Worm (Caenorhabditis elegans): ENCODE data around the gene skr-19.

Gene skr-19

DNA sequence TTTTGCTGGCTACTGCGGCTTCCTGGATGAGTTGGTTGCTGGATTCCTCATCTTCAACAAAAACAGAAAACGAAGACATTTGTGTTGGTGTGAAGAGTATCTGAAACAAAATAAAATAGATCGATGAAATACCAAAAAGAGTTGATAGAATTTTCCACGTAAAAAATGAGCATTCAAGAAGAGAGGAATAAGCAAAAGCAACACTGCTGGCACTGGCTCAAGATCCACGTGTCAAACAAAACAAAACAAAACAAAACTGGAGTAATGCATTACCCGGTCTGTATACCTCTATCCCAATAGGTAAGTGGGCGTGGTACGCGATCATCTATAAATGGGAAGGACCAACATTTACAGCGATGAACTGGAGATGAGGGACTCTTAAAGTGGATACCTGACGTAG is 10.4 kb upstream of the skr-19 start, which contains the start of gene K08H2.2:
K08H2.2 (minus strand) TSS at position 101 of the 400 bp plus-strand sequence.
- TF ChIP-seq unc-3 (GFP tag; conservative IDR thresholded peaks at IDR 0.05) = no peak
- no peak for TF ChIP-seq unc-3 (tag; optimal IDR thresholded peaks at IDR 0.05)

ce11 chrX:13232259-13232658 is 7.8 kb upstream of the skr-19 start, which contains the start of gene bgnt-1.5:
Gene bgnt-1.5, minus strand, starts transcription at chrX:13232359.
- TF ChIP-seq lin-11 (tag; optimal IDR thresholded peaks at IDR 0.05) (no peak), pha-4 (tag; optimal IDR thresholded peaks at IDR 0.05) (no peak), hlh-30 (tag; optimal IDR thresholded peaks at IDR 0.05; ENCODE audit: insufficient read depth) (no peak), ceh-22 (tag; optimal IDR thresholded peaks at IDR 0.05) (no peak), F13H6.1 (tag; optimal IDR thresholded peaks at IDR 0.05) (no peak), ceh-19 (GFP tag; optimal IDR thresholded peaks at IDR 0.05) (no peak), C38D4.7 (GFP tag; optimal IDR thresholded peaks at IDR 0.05) (no peak), ceh-31 (tag; optimal IDR thresholded peaks at IDR 0.05) (no peak), npax-4 (tag; optimal IDR thresholded peaks at IDR 0.05) (no peak), ceh-18 (tag; optimal IDR thresholded peaks at IDR 0.05) (no peak), ref-2 (tag; optimal IDR thresholded peaks at IDR 0.05) (no peak), unc-3 (GFP tag; conservative IDR thresholded peaks at IDR 0.05) (no peak), unc-3 (tag; optimal IDR thresholded peaks at IDR 0.05) (no peak), hlh-6 (tag; optimal IDR thresholded peaks at IDR 0.05) (no peak)

DNA sequence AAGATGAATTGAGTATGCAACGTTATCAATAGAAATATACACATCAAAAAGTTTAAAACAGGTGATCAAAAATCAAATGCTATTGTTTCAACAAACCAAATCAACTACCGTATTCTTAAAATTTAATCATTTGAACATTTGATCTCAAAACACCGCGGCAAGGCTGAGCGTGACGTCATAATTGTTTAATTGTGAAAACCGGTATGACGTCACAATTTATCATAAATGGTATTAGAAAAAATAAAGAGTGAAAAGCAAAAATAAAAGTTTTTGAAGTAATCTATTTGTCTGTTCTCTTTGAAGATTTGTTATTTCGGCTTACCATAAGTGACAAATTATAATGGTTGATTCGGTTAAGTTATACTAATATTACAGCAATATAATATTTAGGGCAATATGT is 3.3 kb upstream of the skr-19 start:
- TF ChIP-seq ceh-22 (tag; optimal IDR thresholded peaks at IDR 0.05) = no peak
- no peak for TF ChIP-seq sox-4 (tag; optimal IDR thresholded peaks at IDR 0.05)
- no peak for TF ChIP-seq ceh-45 (GFP tag; IDR thresholded peaks at IDR 0.05)
- TF ChIP-seq ets-4 (tag; optimal IDR thresholded peaks at IDR 0.05) = no peak
- TF ChIP-seq K09A11.1 (tag; optimal IDR thresholded peaks at IDR 0.05; ENCODE audit: insufficient read depth) = no peak
- no peak for TF ChIP-seq nfya-1 (tag; optimal IDR thresholded peaks at IDR 0.05)
- no peak for TF ChIP-seq sdc-2 (tag; optimal IDR thresholded peaks at IDR 0.05)
- no peak for TF ChIP-seq unc-42 (tag; optimal IDR thresholded peaks at IDR 0.05)
- no peak for TF ChIP-seq pqm-1 (tag; optimal IDR thresholded peaks at IDR 0.05)
- no peak for TF ChIP-seq lim-6 (tag; optimal IDR thresholded peaks at IDR 0.05)
- TF ChIP-seq hlh-13 (GFP tag; optimal IDR thresholded peaks at IDR 0.05) = no peak
- TF ChIP-seq F13H6.1 (tag; optimal IDR thresholded peaks at IDR 0.05) = no peak
- TF ChIP-seq zip-5 (tag; optimal IDR thresholded peaks at IDR 0.05) = no peak

- no peak for TF ChIP-seq hlh-30 (tag; optimal IDR thresholded peaks at IDR 0.05; ENCODE audit: insufficient read depth)
- TF ChIP-seq lim-6 (tag; optimal IDR thresholded peaks at IDR 0.05) = no peak
- TF ChIP-seq ceh-31 (tag; optimal IDR thresholded peaks at IDR 0.05) = peak; percentile 9
- TF ChIP-seq eyg-1 (tag; optimal IDR thresholded peaks at IDR 0.05) = no peak
- TF ChIP-seq nfya-1 (tag; optimal IDR thresholded peaks at IDR 0.05) = peak; percentile 45
- TF ChIP-seq tbx-2 (tag; optimal IDR thresholded peaks at IDR 0.05) = peak; percentile 40
- no peak for TF ChIP-seq ceh-24 (tag; optimal IDR thresholded peaks at IDR 0.05)
- TF ChIP-seq hlh-15 (tag; optimal IDR thresholded peaks at IDR 0.05) = no peak
- TF ChIP-seq che-1 (tag; optimal IDR thresholded peaks at IDR 0.05) = no peak
- no peak for TF ChIP-seq nhr-232 (tag; optimal IDR thresholded peaks at IDR 0.05)
- TF ChIP-seq ceh-48 (tag; optimal IDR thresholded peaks at IDR 0.05) = peak; percentile 73
- TF ChIP-seq C38D4.7 (GFP tag; optimal IDR thresholded peaks at IDR 0.05) = no peak
- TF ChIP-seq tbx-7 (tag; optimal IDR thresholded peaks at IDR 0.05) = no peak
- peak; percentile 45 for TF ChIP-seq sox-2 (GFP tag; IDR thresholded peaks at IDR 0.05)
- TF ChIP-seq ets-4 (tag; optimal IDR thresholded peaks at IDR 0.05) = no peak
- TF ChIP-seq pax-1 (tag; optimal IDR thresholded peaks at IDR 0.05) = no peak
- peak; percentile 35 for TF ChIP-seq elt-2 (tag; optimal IDR thresholded peaks at IDR 0.05)
- TF ChIP-seq zip-5 (tag; optimal IDR thresholded peaks at IDR 0.05) = no peak
- no peak for TF ChIP-seq pat-9 (tag; optimal IDR thresholded peaks at IDR 0.05)
Observed at ce11 chrX:13226614-13227096, 2.1 kb upstream of the skr-19 start, which contains the start of gene skr-21. Gene skr-21, minus strand, starts transcription at chrX:13226664.

All from whole organism, late embryonic.